Worm (Caenorhabditis elegans): Measurements from ENCODE around the gene sri-53.

- TF ChIP-seq lin-15B (tag; optimal IDR thresholded peaks at IDR 0.05) (no peak), unc-98 (GFP tag; IDR thresholded peaks at IDR 0.05) (no peak), snu-23 (GFP tag; optimal IDR thresholded peaks at IDR 0.05) (no peak), fkh-8 (tag; optimal IDR thresholded peaks at IDR 0.05) (no peak), ztf-11 (tag; optimal IDR thresholded peaks at IDR 0.05) (no peak), blmp-1 (tag; optimal IDR thresholded peaks at IDR 0.05) (no peak), hpl-2 (GFP tag; optimal IDR thresholded peaks at IDR 0.05) (no peak), sptf-1 (tag; optimal IDR thresholded peaks at IDR 0.05) (no peak), nhr-11 (tag; optimal IDR thresholded peaks at IDR 0.05) (no peak), nhr-76 (tag; optimal IDR thresholded peaks at IDR 0.05) (no peak), aly-2 (tag; optimal IDR thresholded peaks at IDR 0.05) (no peak), ama-1 (optimal IDR thresholded peaks at IDR 0.05) (no peak), rnt-1 (tag; optimal IDR thresholded peaks at IDR 0.05) (no peak), aha-1 (tag; optimal IDR thresholded peaks at IDR 0.05) (no peak)
Observed at ce11 chrII:3247556-3247955, 45.1 kb upstream of the sri-53 start.
